Fruit fly (Drosophila melanogaster): Measurements from ENCODE around the gene Phb1.

Phb1 gene

dm6 chr2L:19074099-19074828 is 49.4 kb downstream of the Phb1 start, which contains the start of gene CG17572:
CG17572 (minus strand) TSS chr2L:19074149.
- no peak for TF ChIP-seq bab1 (GFP tag; optimal IDR thresholded peaks at IDR 0.05)
- no peak for TF ChIP-seq cic (GFP tag; optimal IDR thresholded peaks at IDR 0.05)
- no peak for TF ChIP-seq CG33017 (tag; optimal IDR thresholded peaks at IDR 0.05)
- TF ChIP-seq pad (GFP tag; optimal IDR thresholded peaks at IDR 0.05) = no peak
- no peak for TF ChIP-seq kay (GFP tag; ENCODE audit: borderline replicate concordance)
- TF ChIP-seq Clk (GFP tag; optimal IDR thresholded peaks at IDR 0.05) = no peak
- TF ChIP-seq ovo (GFP tag; optimal IDR thresholded peaks at IDR 0.05) = no peak
- no peak for TF ChIP-seq toe (GFP tag; optimal IDR thresholded peaks at IDR 0.05)
- no peak for TF ChIP-seq tj (GFP tag; optimal IDR thresholded peaks at IDR 0.05)
- TF ChIP-seq CG14711 (tag; optimal IDR thresholded peaks at IDR 0.05) = no peak

dm6 chr2L:19071713-19072112 is 52.0 kb downstream of the Phb1 start:
- TF ChIP-seq tj (GFP tag; optimal IDR thresholded peaks at IDR 0.05) (no peak), CG1620 (GFP tag; optimal IDR thresholded peaks at IDR 0.05) (no peak), Hr96 (GFP tag; optimal IDR thresholded peaks at IDR 0.05) (no peak), CG14711 (tag; optimal IDR thresholded peaks at IDR 0.05) (no peak)

Data from whole organism, adult.